In the genomic region with DNA sequence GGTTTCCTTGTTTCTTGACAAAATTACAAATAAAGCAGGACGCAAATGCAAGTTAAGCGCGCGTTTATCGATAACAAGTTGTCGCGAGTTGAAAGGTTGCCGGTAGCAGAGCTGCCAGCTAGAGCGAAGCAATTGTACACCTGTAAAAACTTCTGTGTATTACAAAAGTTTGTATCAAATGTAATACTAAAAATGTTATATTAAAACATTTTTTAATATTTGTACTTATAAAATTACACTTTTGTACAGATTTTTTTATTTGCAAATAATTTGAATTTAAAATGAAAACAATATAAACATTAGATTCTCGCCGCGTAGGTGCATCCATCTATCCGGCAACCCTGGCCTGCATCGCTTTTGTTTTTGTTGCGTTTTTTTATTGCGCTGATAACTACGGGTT, we compare ENCODE assay signal across 1 fruit fly cellular context.
TF ChIP-seq lines count a peak whose summit lies in the region.

A gene (minus strand): TSS at position 82 of the 400 bp plus-strand sequence.
A gene (plus strand): TSS at position 327 of the 400 bp plus-strand sequence.

TF ChIP-seq in whole organism, embryonic, 481 proteins besides CTCF, POLR2A, EP300 and RAD21 (continued from another document and continues in another):
- no peak for TF ChIP-seq CG17568 (GFP tag; optimal IDR thresholded peaks at IDR 0.05; lab: Kevin White, UChicago)
- TF ChIP-seq sens-2 (GFP tag; IDR thresholded peaks at IDR 0.05; lab: Robert Waterston, UW): peak; percentile 87
- peak; percentile 48 for TF ChIP-seq CG13624 (GFP tag; optimal IDR thresholded peaks at IDR 0.05; lab: Kevin White, UChicago)
- TF ChIP-seq YL-1 (GFP tag; optimal IDR thresholded peaks at IDR 0.05; lab: Kevin White, UChicago): peak; percentile 41
- TF ChIP-seq fd102C (GFP tag; optimal IDR thresholded peaks at IDR 0.05; lab: Kevin White, UChicago): no peak
- peak; percentile 64 for TF ChIP-seq exex (tag; optimal IDR thresholded peaks at IDR 0.05; lab: Kevin White, UChicago)
- TF ChIP-seq CG13287 (GFP tag; IDR thresholded peaks at IDR 0.05; lab: Robert Waterston, UW; ENCODE audit: partially characterized antibody): no peak; the same call in 1 of the 2 replicates
- no peak for TF ChIP-seq cad (GFP tag; optimal IDR thresholded peaks at IDR 0.05; lab: Kevin White, UChicago)
- TF ChIP-seq toy (GFP tag; IDR thresholded peaks at IDR 0.05; lab: Robert Waterston, UW): peak; percentile 81
- TF ChIP-seq Stat92E (GFP tag; optimal IDR thresholded peaks at IDR 0.05; lab: Kevin White, UChicago): no peak
- TF ChIP-seq CG12219 (GFP tag; optimal IDR thresholded peaks at IDR 0.05; lab: Kevin White, UChicago): peak; percentile 64
- TF ChIP-seq Bgb (GFP tag; IDR thresholded peaks at IDR 0.05; lab: Robert Waterston, UW; ENCODE audit: partially characterized antibody): peak; percentile 21; the same call in 1 of the 2 replicates
- TF ChIP-seq gem (tag; optimal IDR thresholded peaks at IDR 0.05; lab: Kevin White, UChicago): peak; percentile 96
- peak; percentile 49 to 65 for TF ChIP-seq Pdp1 (GFP tag; optimal IDR thresholded peaks at IDR 0.05; lab: Kevin White, UChicago)
- peak; percentile 92 for TF ChIP-seq CG14050 (GFP tag; IDR thresholded peaks at IDR 0.05; lab: Robert Waterston, UW)
- peak; percentile 86 for TF ChIP-seq sens (GFP tag; lab: Kevin White, UChicago)
- peak; percentile 96 for TF ChIP-seq CG11085 (GFP tag; IDR thresholded peaks at IDR 0.05; lab: Robert Waterston, UW)
- TF ChIP-seq Dek (tag; optimal IDR thresholded peaks at IDR 0.05; lab: Kevin White, UChicago): peak; percentile 86
- TF ChIP-seq CG16815 (GFP tag; optimal IDR thresholded peaks at IDR 0.05; lab: Kevin White, UChicago): peak; percentile 88
- TF ChIP-seq Myb (GFP tag; optimal IDR thresholded peaks at IDR 0.05; lab: Kevin White, UChicago): peak; percentile 23
- peak; percentile 86 for TF ChIP-seq BtbVII (GFP tag; optimal IDR thresholded peaks at IDR 0.05; lab: Kevin White, UChicago)
- TF ChIP-seq CG12155 (GFP tag; optimal IDR thresholded peaks at IDR 0.05; lab: Kevin White, UChicago): peak; percentile 89
- peak; percentile 82 for TF ChIP-seq Spps (tag; optimal IDR thresholded peaks at IDR 0.05; lab: Kevin White, UChicago)
- peak; percentile 92 for TF ChIP-seq trem (tag; optimal IDR thresholded peaks at IDR 0.05; lab: Kevin White, UChicago)
- no peak for TF ChIP-seq nau (GFP tag; optimal IDR thresholded peaks at IDR 0.05; lab: Kevin White, UChicago)
- TF ChIP-seq CG3281 (GFP tag; optimal IDR thresholded peaks at IDR 0.05; lab: Kevin White, UChicago): peak; percentile 90
- TF ChIP-seq h (optimal IDR thresholded peaks at IDR 0.05; lab: Kevin White, UChicago): no peak
- peak; percentile 96 for TF ChIP-seq Rfx (GFP tag; IDR thresholded peaks at IDR 0.05; lab: Robert Waterston, UW)
- TF ChIP-seq CG4820 (GFP tag; optimal IDR thresholded peaks at IDR 0.05; lab: Kevin White, UChicago): peak; percentile 91
- TF ChIP-seq B-H2 (GFP tag; optimal IDR thresholded peaks at IDR 0.05; lab: Kevin White, UChicago): peak; percentile 85
- peak; percentile 66 for TF ChIP-seq CG8281 (tag; optimal IDR thresholded peaks at IDR 0.05; lab: Kevin White, UChicago)
- peak; percentile 92 for TF ChIP-seq dmrt99B (tag; optimal IDR thresholded peaks at IDR 0.05; lab: Kevin White, UChicago)
- TF ChIP-seq Abd-B (GFP tag; optimal IDR thresholded peaks at IDR 0.05; lab: Kevin White, UChicago): peak; percentile 95
- peak; percentile 96 for TF ChIP-seq CG11093 (GFP tag; IDR thresholded peaks at IDR 0.05; lab: Robert Waterston, UW)
- peak; percentile 90 for TF ChIP-seq grau (tag; optimal IDR thresholded peaks at IDR 0.05; lab: Kevin White, UChicago)
- peak; percentile 95 for TF ChIP-seq CG14014 (GFP tag; IDR thresholded peaks at IDR 0.05; lab: Robert Waterston, UW)
- peak; percentile 91 for TF ChIP-seq Nf-YA (GFP tag; IDR thresholded peaks at IDR 0.05; lab: Robert Waterston, UW)
- no peak for TF ChIP-seq CG8478 (optimal IDR thresholded peaks at IDR 0.05; lab: Kevin White, UChicago)
- TF ChIP-seq H15 (GFP tag; IDR thresholded peaks at IDR 0.05; lab: Robert Waterston, UW): peak; percentile 95
- peak; percentile 85 for TF ChIP-seq CG4328 (GFP tag; optimal IDR thresholded peaks at IDR 0.05; lab: Kevin White, UChicago)
- TF ChIP-seq kah (GFP tag; optimal IDR thresholded peaks at IDR 0.05; lab: Kevin White, UChicago): peak; percentile 74
- TF ChIP-seq Camta (GFP tag; optimal IDR thresholded peaks at IDR 0.05; lab: Kevin White, UChicago): peak; percentile 42
- TF ChIP-seq H2.0 (GFP tag; IDR thresholded peaks at IDR 0.05; lab: Robert Waterston, UW): peak; percentile 96
- TF ChIP-seq MTF-1 (GFP tag; optimal IDR thresholded peaks at IDR 0.05; lab: Kevin White, UChicago; ENCODE audit: borderline replicate concordance): peak; percentile 73
- TF ChIP-seq pho (GFP tag; optimal IDR thresholded peaks at IDR 0.05; lab: Kevin White, UChicago): peak; percentile 40
- peak; percentile 93 for TF ChIP-seq croc (GFP tag; conservative IDR thresholded peaks at IDR 0.05; lab: Robert Waterston, UW)
- TF ChIP-seq ranshi (GFP tag; IDR thresholded peaks at IDR 0.05; lab: Robert Waterston, UW): peak; percentile 96
- TF ChIP-seq CG7357 (GFP tag; IDR thresholded peaks at IDR 0.05; lab: Robert Waterston, UW): peak; percentile 89
- peak; percentile 76 for TF ChIP-seq D19B (GFP tag; optimal IDR thresholded peaks at IDR 0.05; lab: Kevin White, UChicago)
- TF ChIP-seq CG14441 (GFP tag; IDR thresholded peaks at IDR 0.05; lab: Robert Waterston, UW): peak; percentile 97
- TF ChIP-seq CG7786 (GFP tag; optimal IDR thresholded peaks at IDR 0.05; lab: Kevin White, UChicago): peak; percentile 46
- TF ChIP-seq CG7839 (tag; optimal IDR thresholded peaks at IDR 0.05; lab: Kevin White, UChicago): peak; percentile 93
- no peak for TF ChIP-seq fd64A (GFP tag; optimal IDR thresholded peaks at IDR 0.05; lab: Kevin White, UChicago)
- peak; percentile 61 for TF ChIP-seq CG2875 (GFP tag; optimal IDR thresholded peaks at IDR 0.05; lab: Kevin White, UChicago)
- no peak for TF ChIP-seq pan (optimal IDR thresholded peaks at IDR 0.05; lab: Kevin White, UChicago)
- TF ChIP-seq pan (GFP tag; optimal IDR thresholded peaks at IDR 0.05 in 1 of 2, IDR thresholded peaks at IDR 0.05 in 1 of 2): peak in 1 of 2 experiments; percentile 98
- peak; percentile 87 for TF ChIP-seq Six4 (GFP tag; optimal IDR thresholded peaks at IDR 0.05; lab: Kevin White, UChicago)
- TF ChIP-seq cas (GFP tag; IDR thresholded peaks at IDR 0.05; lab: Robert Waterston, UW): peak; percentile 88
- no peak for TF ChIP-seq btn (GFP tag; optimal IDR thresholded peaks at IDR 0.05; lab: Kevin White, UChicago)
- TF ChIP-seq usp (GFP tag; optimal IDR thresholded peaks at IDR 0.05; lab: Kevin White, UChicago): no peak
- peak; percentile 91 for TF ChIP-seq danr (GFP tag; IDR thresholded peaks at IDR 0.05; lab: Robert Waterston, UW)
- TF ChIP-seq klu (GFP tag; IDR thresholded peaks at IDR 0.05; lab: Robert Waterston, UW): peak; percentile 93
- peak; percentile 96 for TF ChIP-seq ara (GFP tag; IDR thresholded peaks at IDR 0.05; lab: Robert Waterston, UW)
- peak; percentile 89 for TF ChIP-seq caup (GFP tag; optimal IDR thresholded peaks at IDR 0.05; lab: Kevin White, UChicago; ENCODE audit: severe bottlenecking)
- peak; percentile 47 for TF ChIP-seq CG1603 (tag; optimal IDR thresholded peaks at IDR 0.05; lab: Kevin White, UChicago)
- no peak for TF ChIP-seq her (GFP tag; optimal IDR thresholded peaks at IDR 0.05; lab: Kevin White, UChicago)
- peak; percentile 91 for TF ChIP-seq CG13296 (GFP tag; optimal IDR thresholded peaks at IDR 0.05; lab: Kevin White, UChicago)
- TF ChIP-seq CG1602 (GFP tag; optimal IDR thresholded peaks at IDR 0.05; lab: Kevin White, UChicago): peak; percentile 94
- TF ChIP-seq CG8290 (GFP tag; optimal IDR thresholded peaks at IDR 0.05; lab: Kevin White, UChicago): peak; percentile 69
- TF ChIP-seq CG8290 (tag; optimal IDR thresholded peaks at IDR 0.05; lab: Kevin White, UChicago): peak in 1 of 2 experiments; percentile 5
- TF ChIP-seq CG11723 (GFP tag; optimal IDR thresholded peaks at IDR 0.05; lab: Kevin White, UChicago): peak; percentile 66
- no peak for TF ChIP-seq sna (GFP tag; IDR thresholded peaks at IDR 0.05; lab: Robert Waterston, UW; ENCODE audit: partially characterized antibody)
- peak; percentile 93 for TF ChIP-seq ap (GFP tag; IDR thresholded peaks at IDR 0.05; lab: Robert Waterston, UW)
- peak; percentile 47 for TF ChIP-seq CG8944 (GFP tag; optimal IDR thresholded peaks at IDR 0.05; lab: Kevin White, UChicago)
- no peak for TF ChIP-seq HmgD (GFP tag; optimal IDR thresholded peaks at IDR 0.05; lab: Kevin White, UChicago)
- TF ChIP-seq Rx (GFP tag; IDR thresholded peaks at IDR 0.05; lab: Robert Waterston, UW): peak; percentile 89
- TF ChIP-seq Nf-YC (tag; optimal IDR thresholded peaks at IDR 0.05; lab: Kevin White, UChicago): peak; percentile 84
- TF ChIP-seq Taf1 (GFP tag; IDR thresholded peaks at IDR 0.05; lab: Robert Waterston, UW): peak; percentile 87
- TF ChIP-seq slbo (GFP tag; IDR thresholded peaks at IDR 0.05; lab: Robert Waterston, UW): peak; percentile 98
- TF ChIP-seq CG8924 (tag; optimal IDR thresholded peaks at IDR 0.05; lab: Kevin White, UChicago): peak; percentile 93
- TF ChIP-seq CG8388 (GFP tag; optimal IDR thresholded peaks at IDR 0.05; lab: Kevin White, UChicago): peak; percentile 84
- TF ChIP-seq BEAF-32 (GFP tag; optimal IDR thresholded peaks at IDR 0.05; lab: Kevin White, UChicago): peak; percentile 51
- TF ChIP-seq Meics (GFP tag; optimal IDR thresholded peaks at IDR 0.05; lab: Kevin White, UChicago): peak; percentile 92
- peak; percentile 93 for TF ChIP-seq CG31441 (GFP tag; IDR thresholded peaks at IDR 0.05; lab: Robert Waterston, UW)
- TF ChIP-seq dan (GFP tag; IDR thresholded peaks at IDR 0.05; lab: Robert Waterston, UW): peak; percentile 80
- peak; percentile 89 for TF ChIP-seq Max (GFP tag; optimal IDR thresholded peaks at IDR 0.05; lab: Kevin White, UChicago)
- peak; percentile 96 for TF ChIP-seq lmd (GFP tag; IDR thresholded peaks at IDR 0.05; lab: Robert Waterston, UW)
- TF ChIP-seq Lhr (GFP tag; optimal IDR thresholded peaks at IDR 0.05; lab: Kevin White, UChicago): peak; percentile 75
- peak; percentile 86 for TF ChIP-seq cato (GFP tag; optimal IDR thresholded peaks at IDR 0.05; lab: Kevin White, UChicago; ENCODE audit: borderline replicate concordance)
- TF ChIP-seq row (GFP tag; IDR thresholded peaks at IDR 0.05; lab: Robert Waterston, UW): peak; percentile 99
- 0 out of 4 replicates have a peak, but pooled peaks have one; percentile 52 for TF ChIP-seq chinmo (GFP tag; IDR thresholded peaks at IDR 0.05; lab: Robert Waterston, UW; ENCODE audit: partially characterized antibody)
- peak; percentile 76 for TF ChIP-seq CG2116 (GFP tag; optimal IDR thresholded peaks at IDR 0.05; lab: Kevin White, UChicago)
- TF ChIP-seq Bdp1 (GFP tag; optimal IDR thresholded peaks at IDR 0.05; lab: Kevin White, UChicago): peak; percentile 39
- TF ChIP-seq Gug (GFP tag; IDR thresholded peaks at IDR 0.05; lab: Robert Waterston, UW): peak; percentile 92
- TF ChIP-seq CG34422 (GFP tag; IDR thresholded peaks at IDR 0.05; lab: Robert Waterston, UW): peak; percentile 97
- peak; percentile 85 for TF ChIP-seq gt (GFP tag; IDR thresholded peaks at IDR 0.05; lab: Robert Waterston, UW)
- peak; percentile 93 for TF ChIP-seq CG17359 (tag; optimal IDR thresholded peaks at IDR 0.05; lab: Kevin White, UChicago)
- peak; percentile 19 for TF ChIP-seq pfk (GFP tag; optimal IDR thresholded peaks at IDR 0.05; lab: Kevin White, UChicago)
- TF ChIP-seq pita (GFP tag; optimal IDR thresholded peaks at IDR 0.05; lab: Kevin White, UChicago): no peak
- TF ChIP-seq bbx (GFP tag; IDR thresholded peaks at IDR 0.05; lab: Robert Waterston, UW; ENCODE audit: partially characterized antibody): no peak
- peak; percentile 90 for TF ChIP-seq CG15601 (tag; optimal IDR thresholded peaks at IDR 0.05; lab: Kevin White, UChicago)
- no peak for TF ChIP-seq inv (GFP tag; IDR thresholded peaks at IDR 0.05; lab: Robert Waterston, UW; ENCODE audit: partially characterized antibody)
- TF ChIP-seq org-1 (GFP tag; optimal IDR thresholded peaks at IDR 0.05; lab: Kevin White, UChicago): peak; percentile 70
- TF ChIP-seq en (GFP tag; optimal IDR thresholded peaks at IDR 0.05; lab: Kevin White, UChicago): no peak
- peak; percentile 78 for TF ChIP-seq oc (tag; optimal IDR thresholded peaks at IDR 0.05; lab: Kevin White, UChicago)
- peak; percentile 83 for TF ChIP-seq CG10543 (GFP tag; optimal IDR thresholded peaks at IDR 0.05; lab: Kevin White, UChicago)
- TF ChIP-seq stwl (tag; optimal IDR thresholded peaks at IDR 0.05; lab: Kevin White, UChicago): peak; percentile 80
- TF ChIP-seq tgo (GFP tag; IDR thresholded peaks at IDR 0.05; lab: Robert Waterston, UW): peak; percentile 98
- TF ChIP-seq jumu (GFP tag; optimal IDR thresholded peaks at IDR 0.05; lab: Kevin White, UChicago): peak; percentile 27
- TF ChIP-seq CG6689 (GFP tag; IDR thresholded peaks at IDR 0.05; lab: Robert Waterston, UW): peak; percentile 98
- peak; percentile 70 for TF ChIP-seq Dref (GFP tag; IDR thresholded peaks at IDR 0.05; lab: Robert Waterston, UW)
- TF ChIP-seq HLH54F (GFP tag; optimal IDR thresholded peaks at IDR 0.05; lab: Kevin White, UChicago): peak; percentile 54
- peak; percentile 87 for TF ChIP-seq CG30431 (GFP tag; optimal IDR thresholded peaks at IDR 0.05; lab: Kevin White, UChicago)
- TF ChIP-seq CG7987 (GFP tag; optimal IDR thresholded peaks at IDR 0.05; lab: Kevin White, UChicago): peak; percentile 9
- TF ChIP-seq da (GFP tag; optimal IDR thresholded peaks at IDR 0.05; lab: Kevin White, UChicago): peak; percentile 8
- TF ChIP-seq CG10147 (GFP tag; optimal IDR thresholded peaks at IDR 0.05; lab: Kevin White, UChicago): peak; percentile 79
- peak; percentile 79; the same call in 2 of the 3 replicates for TF ChIP-seq CG6175 (GFP tag; IDR thresholded peaks at IDR 0.05; lab: Robert Waterston, UW)
- peak; percentile 91 for TF ChIP-seq zf30C (GFP tag; optimal IDR thresholded peaks at IDR 0.05; lab: Kevin White, UChicago)
- peak; percentile 48 for TF ChIP-seq CG9609 (GFP tag; optimal IDR thresholded peaks at IDR 0.05; lab: Kevin White, UChicago)
- peak; percentile 86 for TF ChIP-seq CG10462 (GFP tag; optimal IDR thresholded peaks at IDR 0.05; lab: Kevin White, UChicago)
- TF ChIP-seq br (optimal IDR thresholded peaks at IDR 0.05; lab: Kevin White, UChicago): no peak
- peak; percentile 61 for TF ChIP-seq salm (tag; optimal IDR thresholded peaks at IDR 0.05; lab: Kevin White, UChicago)
- peak; percentile 88 for TF ChIP-seq Gsc (GFP tag; IDR thresholded peaks at IDR 0.05; lab: Robert Waterston, UW)
- TF ChIP-seq fd96Cb (tag; optimal IDR thresholded peaks at IDR 0.05; lab: Kevin White, UChicago): peak; percentile 93
- peak; percentile 89 for TF ChIP-seq CG1233 (GFP tag; optimal IDR thresholded peaks at IDR 0.05; lab: Kevin White, UChicago)
